Fruit fly (Drosophila melanogaster) whole organism, wandering third instar larva: ENCODE data around the gene CG15283.

Source experiments
- Abd-B ChIP-seq: fragments of >200 bp; optimal IDR thresholded peaks from 2 replicates; lab custom pipeline; 2017; ENCODE audit warnings: missing biosample characterization, missing genetic modification characterization
- CG9705 ChIP-seq: fragments of 200-800 bp; sonication (Bioruptor generic); optimal IDR thresholded peaks from 2 replicates; lab custom pipeline; 2018; ENCODE audit warnings: missing biosample characterization, mild to moderate bottlenecking, missing genetic modification characterization
- CrebA ChIP-seq: fragments of 200-800 bp; sonication (Bioruptor generic); optimal IDR thresholded peaks from 2 replicates; lab custom pipeline; 2016; ENCODE audit warnings: missing biosample characterization, mild to moderate bottlenecking, missing genetic modification characterization, borderline replicate concordance
- Dif ChIP-seq: fragments of 200-275, 200-300 bp; sonication (Bioruptor generic); optimal IDR thresholded peaks from 2 replicates; lab custom pipeline; 2018; ENCODE audit warnings: missing biosample characterization, missing genetic modification characterization; ENCODE audit not compliant: partially characterized antibody
- Hnf4 ChIP-seq: fragments of 200-800 bp; sonication (Bioruptor generic); optimal IDR thresholded peaks from 2 replicates; lab custom pipeline; 2016; ENCODE audit warnings: missing biosample characterization, mild to moderate bottlenecking, missing genetic modification characterization
- Hr78 ChIP-seq: fragments of >200 bp; optimal IDR thresholded peaks from 2 replicates; lab custom pipeline; 2017; ENCODE audit warnings: missing biosample characterization, missing genetic modification characterization
- Jra ChIP-seq: sonication (Bioruptor generic); optimal IDR thresholded peaks from 2 replicates; lab custom pipeline; 2016; ENCODE audit warnings: missing biosample characterization, missing genetic modification characterization
- Mio ChIP-seq: sonication (Bioruptor generic); optimal IDR thresholded peaks from 2 replicates; lab custom pipeline; 2016; ENCODE audit warnings: missing biosample characterization, missing genetic modification characterization
- Myc ChIP-seq: fragments of >200 bp; optimal IDR thresholded peaks from 2 replicates; lab custom pipeline; 2017
- N ChIP-seq: fragments of >200 bp; optimal IDR thresholded peaks from 2 replicates; lab custom pipeline; 2018; ENCODE audit warnings: missing biosample characterization, missing external identifiers, missing genetic modification characterization
- OdsH ChIP-seq: fragments of 200-800 bp; sonication (Bioruptor generic); optimal IDR thresholded peaks from 2 replicates; lab custom pipeline; 2016; ENCODE audit warnings: missing biosample characterization, mild to moderate bottlenecking, missing genetic modification characterization
- Rel ChIP-seq, 2 experiments: fragments of 200-800 bp; sonication (Bioruptor generic) in 1 of 2; optimal IDR thresholded peaks; 2 replicates in 1 of 2; 3 replicates in 1 of 2; lab custom pipeline; 2016 to 2019; ENCODE audit warnings: mild to moderate bottlenecking in 2 of 2, missing biosample characterization in 2 of 2, missing genetic modification characterization in 2 of 2, moderate library complexity in 1 of 2
- Sp1 ChIP-seq: fragments of 200-800 bp; sonication (Bioruptor generic); optimal IDR thresholded peaks from 3 replicates; lab custom pipeline; 2019; ENCODE audit warnings: missing biosample characterization, mild to moderate bottlenecking, missing genetic modification characterization, moderate library complexity
- Vsx2 ChIP-seq: fragments of 200-300, 225-300 bp; sonication (Bioruptor generic); optimal IDR thresholded peaks from 2 replicates; lab custom pipeline; 2018; ENCODE audit warnings: missing biosample characterization, missing genetic modification characterization; ENCODE audit not compliant: partially characterized antibody
- br ChIP-seq: fragments of 200-800 bp; sonication (Bioruptor generic); optimal IDR thresholded peaks from 2 replicates; lab custom pipeline; 2016; ENCODE audit warnings: missing biosample characterization, missing genetic modification characterization
- brk ChIP-seq: fragments of 200-800 bp; sonication (Bioruptor generic); optimal IDR thresholded peaks from 2 replicates; lab custom pipeline; 2016; ENCODE audit warnings: missing biosample characterization, mild to moderate bottlenecking, missing genetic modification characterization
- dl ChIP-seq, 2 experiments: fragments of 175-275, 200-275 bp in 1 of 2; fragments of 200-275 bp in 1 of 2; sonication (Bioruptor generic); optimal IDR thresholded peaks; lab custom pipeline; 2018; ENCODE audit warnings: mild to moderate bottlenecking in 2 of 2, missing biosample characterization in 2 of 2, missing genetic modification characterization in 2 of 2, moderate library complexity in 2 of 2; ENCODE audit not compliant: partially characterized antibody in 2 of 2, insufficient read depth in 1 of 2
- dsf ChIP-seq: sonication (Bioruptor generic); optimal IDR thresholded peaks from 2 replicates; lab custom pipeline; 2016; ENCODE audit warnings: missing biosample characterization, missing genetic modification characterization, borderline replicate concordance
- ey ChIP-seq: fragments of 200-800 bp; sonication (Bioruptor generic); optimal IDR thresholded peaks from 2 replicates; lab custom pipeline; 2016; ENCODE audit warnings: missing biosample characterization, missing genetic modification characterization
- foxo ChIP-seq, 2 experiments: fragments of 200-800 bp; sonication (Bioruptor generic); optimal IDR thresholded peaks; 2 replicates in 1 of 2; 3 replicates in 1 of 2; lab custom pipeline; 2016 to 2017; ENCODE audit warnings: missing biosample characterization in 2 of 2, missing genetic modification characterization in 2 of 2
- fru ChIP-seq: fragments of 200-800 bp; sonication (Bioruptor generic); optimal IDR thresholded peaks from 3 replicates; lab custom pipeline; 2016; ENCODE audit warnings: missing biosample characterization, mild to moderate bottlenecking, missing genetic modification characterization
- h ChIP-seq: fragments of 200-800 bp; sonication (Bioruptor generic); optimal IDR thresholded peaks from 3 replicates; lab custom pipeline; 2016; ENCODE audit warnings: missing biosample characterization, mild to moderate bottlenecking, missing genetic modification characterization
- pan ChIP-seq: fragments of >200 bp; optimal IDR thresholded peaks from 2 replicates; lab custom pipeline; 2017
- rgr ChIP-seq: fragments of 200-800 bp; sonication (Bioruptor generic); optimal IDR thresholded peaks from 3 replicates; lab custom pipeline; 2016; ENCODE audit warnings: missing biosample characterization, mild to moderate bottlenecking, missing genetic modification characterization
- sage ChIP-seq: fragments of 200-800 bp; sonication (Bioruptor generic); optimal IDR thresholded peaks from 2 replicates; lab custom pipeline; 2016; ENCODE audit warnings: missing biosample characterization, mild to moderate bottlenecking, missing genetic modification characterization
- tai ChIP-seq: sonication (Bioruptor generic); optimal IDR thresholded peaks from 2 replicates; lab custom pipeline; 2016; ENCODE audit warnings: missing biosample characterization, missing genetic modification characterization
- usp ChIP-seq: fragments of >200 bp; optimal IDR thresholded peaks from 2 replicates; lab custom pipeline; 2017; ENCODE audit warnings: missing biosample characterization, missing genetic modification characterization

Gene CG15283

dm6 chr2L:14410331-14410730 lies 40.4 kb downstream of the CG15283 start:
- TF ChIP-seq ey (no peak), fru (GFP tag; lab: Kevin White, UChicago) (peak; percentile 1), Rel (GFP tag; optimal IDR thresholded peaks at IDR 0.05; lab: Kevin White, UChicago) (no peak), Rel (tag; optimal IDR thresholded peaks at IDR 0.05; lab: Kevin White, UChicago) (peak; percentile 75)

DNA sequence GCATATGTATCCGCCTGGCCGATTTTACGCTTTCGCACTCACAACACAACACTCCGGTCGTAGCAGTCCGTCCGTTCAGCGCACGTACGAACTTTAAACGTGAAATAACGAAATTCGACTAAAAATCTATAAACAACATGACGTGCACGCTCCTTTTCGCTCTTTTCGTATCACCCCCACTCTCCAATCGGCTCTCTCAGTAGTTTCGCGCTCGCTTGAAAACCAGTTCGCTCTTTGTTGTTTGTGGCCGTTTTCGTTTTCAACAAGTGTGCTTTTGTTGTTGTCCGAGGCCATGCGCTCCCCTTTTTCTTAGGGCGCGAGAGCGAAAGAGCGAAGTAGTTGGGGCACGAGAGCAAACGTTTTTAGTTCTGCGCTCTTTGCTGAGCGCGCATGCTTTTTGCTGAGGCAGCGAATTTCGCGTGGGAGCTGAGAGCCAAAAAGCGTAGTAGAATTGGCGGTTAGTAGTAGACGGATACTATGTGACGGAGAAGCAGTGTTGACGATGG lies 41.2 kb downstream of the CG15283 start, which contains the start of gene elB:
TSS of gene elB (minus strand) at position 122 of the 506 bp plus-strand sequence.
- TF ChIP-seq pan (lab: Kevin White, UChicago), result no peak
- TF ChIP-seq Hr78 (GFP tag; lab: Kevin White, UChicago), result no peak
- peak; percentile 8 for TF ChIP-seq Jra (GFP tag; lab: Kevin White, UChicago)
- no peak for TF ChIP-seq ey
- TF ChIP-seq Rel (GFP tag; optimal IDR thresholded peaks at IDR 0.05; lab: Kevin White, UChicago), result peak; percentile 33
- no peak for TF ChIP-seq Rel (tag; optimal IDR thresholded peaks at IDR 0.05; lab: Kevin White, UChicago)
- peak; percentile 91 to 96 for TF ChIP-seq dl (GFP tag; optimal IDR thresholded peaks at IDR 0.05; lab: Kevin White, UChicago; ENCODE audit: insufficient read depth in 1 of 2, partially characterized antibody in 2 of 2)
- peak; percentile 94 for TF ChIP-seq Dif (GFP tag; lab: Kevin White, UChicago)
- TF ChIP-seq Vsx2, result peak; percentile 92
- TF ChIP-seq Mio (GFP tag; lab: Kevin White, UChicago), result no peak
- no peak for TF ChIP-seq sage (GFP tag; lab: Kevin White, UChicago)
- TF ChIP-seq usp (GFP tag; lab: Kevin White, UChicago), result no peak
- TF ChIP-seq fru (GFP tag; lab: Kevin White, UChicago), result no peak
- TF ChIP-seq h (GFP tag; lab: Kevin White, UChicago), result peak; percentile 25
- TF ChIP-seq Hnf4, result no peak
- no peak for TF ChIP-seq rgr
- peak; percentile 26 for TF ChIP-seq OdsH (GFP tag; lab: Kevin White, UChicago)
- peak; percentile 60 for TF ChIP-seq CrebA
- TF ChIP-seq N (GFP tag; lab: Kevin White, UChicago), result no peak
- TF ChIP-seq Sp1 (GFP tag; lab: Kevin White, UChicago), result no peak
- TF ChIP-seq brk (GFP tag; lab: Kevin White, UChicago), result peak; percentile 74

dm6 chr2L:14408383-14409004 lies 42.2 kb downstream of the CG15283 start:
- TF ChIP-seq ey, result no peak
- TF ChIP-seq CG9705 (GFP tag; lab: Kevin White, UChicago), result no peak
- no peak for TF ChIP-seq Rel (GFP tag; optimal IDR thresholded peaks at IDR 0.05; lab: Kevin White, UChicago)
- peak; percentile 72 for TF ChIP-seq Rel (tag; optimal IDR thresholded peaks at IDR 0.05; lab: Kevin White, UChicago)
- TF ChIP-seq dsf (GFP tag; lab: Kevin White, UChicago), result no peak

- TF ChIP-seq br (GFP tag; lab: Kevin White, UChicago) (no peak), foxo (GFP tag; optimal IDR thresholded peaks at IDR 0.05; lab: Kevin White, UChicago) (peak in 1 of 2 experiments; percentile 18), Sp1 (GFP tag; lab: Kevin White, UChicago) (peak; percentile 13), Abd-B (GFP tag; lab: Kevin White, UChicago) (no peak), Rel (GFP tag; optimal IDR thresholded peaks at IDR 0.05; lab: Kevin White, UChicago) (no peak), Rel (tag; optimal IDR thresholded peaks at IDR 0.05; lab: Kevin White, UChicago) (no peak), CrebA (peak; percentile 60), usp (GFP tag; lab: Kevin White, UChicago) (no peak), Hnf4 (no peak), Jra (GFP tag; lab: Kevin White, UChicago) (no peak), h (GFP tag; lab: Kevin White, UChicago) (peak; percentile 3), dl (GFP tag; optimal IDR thresholded peaks at IDR 0.05; lab: Kevin White, UChicago; ENCODE audit: insufficient read depth in 1 of 2, partially characterized antibody in 2 of 2) (no peak), tai (no peak), pan (lab: Kevin White, UChicago) (no peak)
Observed at dm6 chr2L:14404744-14405449, 45.8 kb downstream of the CG15283 start.

DNA sequence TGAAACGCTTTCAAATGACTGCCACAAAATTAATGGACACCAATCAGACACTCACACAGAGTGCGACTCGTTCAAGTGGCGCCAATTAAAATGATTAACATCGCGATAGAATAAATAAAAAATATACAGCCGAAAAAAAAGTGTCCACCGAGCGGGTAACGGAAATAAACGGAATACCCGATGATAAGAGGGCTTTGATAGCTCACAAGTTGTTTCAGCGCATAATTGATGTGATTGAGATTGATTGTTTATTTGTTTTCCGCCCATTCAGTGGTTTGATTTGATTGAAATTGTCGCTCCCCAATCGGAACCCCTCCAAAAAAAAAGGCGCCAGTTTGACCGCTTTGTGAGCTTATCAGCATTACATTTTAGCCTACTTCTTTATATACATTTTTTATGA lies 47.2 kb downstream of the CG15283 start:
- TF ChIP-seq OdsH (GFP tag; lab: Kevin White, UChicago) (no peak), Myc (lab: Kevin White, UChicago) (no peak), Rel (GFP tag; optimal IDR thresholded peaks at IDR 0.05; lab: Kevin White, UChicago) (no peak), Rel (tag; optimal IDR thresholded peaks at IDR 0.05; lab: Kevin White, UChicago) (peak; percentile 18)
